Worm (Caenorhabditis elegans) whole organism, L1 larva: Measurements from ENCODE around the gene clpp-1.

Experiments
- Y116A8C.19 ChIP-seq: sonication (generic microtip); optimal IDR thresholded peaks from 2 replicates; lab custom pipeline; 2016; ENCODE audit warnings: missing compliant biosample characterization, missing genetic modification characterization, borderline replicate concordance
- ces-1 ChIP-seq: fragments of 150-350 bp; optimal IDR thresholded peaks from 2 replicates; lab custom pipeline; 2014; ENCODE audit warnings: missing biosample characterization, missing genetic modification reagents, missing genetic modification characterization
- dsc-1 ChIP-seq: sonication (generic microtip); optimal IDR thresholded peaks from 2 replicates; lab custom pipeline; 2016; ENCODE audit warnings: mild to moderate bottlenecking, missing genetic modification characterization, missing compliant biosample characterization
- egl-27 ChIP-seq, 2 experiments: fragments of 150-350 bp in 1 of 2; sonication (generic microtip); optimal IDR thresholded peaks; 3 replicates each; lab custom pipeline; 2017 to 2018; ENCODE audit warnings: missing biosample characterization in 2 of 2, missing genetic modification characterization in 2 of 2, missing genetic modification reagents in 2 of 2
- fkh-4 ChIP-seq: sonication (generic microtip); optimal IDR thresholded peaks from 2 replicates; lab custom pipeline; 2016; ENCODE audit warnings: missing compliant biosample characterization, missing genetic modification characterization, borderline replicate concordance
- lin-35 ChIP-seq, 2 experiments: fragments of 150-350 bp; optimal IDR thresholded peaks; 2 replicates each; lab custom pipeline; 2014; ENCODE audit warnings: missing biosample characterization in 2 of 2, missing genetic modification characterization in 2 of 2, missing genetic modification reagents in 2 of 2
- lsy-2 ChIP-seq, 2 experiments: fragments of 150-350 bp; optimal IDR thresholded peaks; 2 replicates each; lab custom pipeline; 2014; ENCODE audit warnings: missing biosample characterization in 2 of 2, missing genetic modification characterization in 2 of 2
- mab-9 ChIP-seq: fragments of 200-800 bp; sonication (Bioruptor generic); IDR thresholded peaks from 2 replicates; pipeline ENCODE4 v1.3.6; 2022; ENCODE audit warnings: missing genetic modification reagents, missing genetic modification characterization, missing compliant biosample characterization
- nhr-85 ChIP-seq: sonication (generic microtip); peaks from one replicate; lab custom pipeline; 2016; ENCODE audit warnings: missing genetic modification characterization, inconsistent platforms, missing compliant biosample characterization
- nhr-90 ChIP-seq: sonication (generic microtip); optimal IDR thresholded peaks from 2 replicates; lab custom pipeline; 2016; ENCODE audit warnings: mild to moderate bottlenecking, missing genetic modification characterization, missing compliant biosample characterization; ENCODE audit not compliant: poor library complexity
- skn-1 ChIP-seq: fragments of 150-350 bp; optimal IDR thresholded peaks from 2 replicates; lab custom pipeline; 2014; ENCODE audit warnings: missing biosample characterization, missing genetic modification characterization
- zag-1 ChIP-seq: fragments of 150-350 bp; optimal IDR thresholded peaks from 2 replicates; lab custom pipeline; 2014; ENCODE audit warnings: missing biosample characterization, missing genetic modification characterization
- ztf-11 ChIP-seq, 2 experiments: sonication (generic microtip); optimal IDR thresholded peaks; 2 replicates each; lab custom pipeline; 2016 to 2017; ENCODE audit warnings: missing genetic modification characterization in 2 of 2, missing biosample characterization in 1 of 2, missing compliant biosample characterization in 1 of 2

ce11 chrII:10252048-10252447 is 50.6 kb downstream of the clpp-1 start:
- TF ChIP-seq fkh-4 (no peak), nhr-90 (tag; lab: Kevin White, UChicago) (no peak), lin-35 (GFP tag; optimal IDR thresholded peaks at IDR 0.05; lab: Kevin White, UChicago) (no peak), skn-1 (tag; lab: Kevin White, UChicago) (no peak), ces-1 (no peak), mab-9 (GFP tag; lab: Robert Waterston, UW) (no peak), Y116A8C.19 (tag; lab: Kevin White, UChicago) (no peak), egl-27 (tag; optimal IDR thresholded peaks at IDR 0.05; lab: Kevin White, UChicago) (no peak), lsy-2 (tag; optimal IDR thresholded peaks at IDR 0.05; lab: Kevin White, UChicago) (no peak), ztf-11 (tag; optimal IDR thresholded peaks at IDR 0.05; lab: Kevin White, UChicago) (no peak), zag-1 (tag; lab: Kevin White, UChicago) (no peak), dsc-1 (tag; lab: Kevin White, UChicago) (no peak), nhr-85 (tag; lab: Kevin White, UChicago) (no peak)
